Worm (Caenorhabditis elegans) whole organism, L4 larva: ENCODE results near the gene F37C12.18.

Source experiments
- R02D3.7 ChIP-seq: fragments of 150-350 bp; sonication (generic microtip); optimal IDR thresholded peaks from 3 replicates; lab custom pipeline; 2014; ENCODE audit warnings: missing biosample characterization, missing genetic modification characterization
- T20F7.1 ChIP-seq: fragments of 200-800 bp; sonication (Bioruptor generic); optimal IDR thresholded peaks from 2 replicates; lab custom pipeline; 2018; ENCODE audit warnings: mild to moderate bottlenecking, missing genetic modification characterization, missing compliant biosample characterization
- T26A8.4 ChIP-seq: fragments of 200-800 bp; sonication (Bioruptor generic); IDR thresholded peaks from 2 replicates; pipeline ENCODE4 v1.3.6; 2022; ENCODE audit warnings: missing genetic modification characterization, missing compliant biosample characterization
- Y5F2A.4 ChIP-seq: fragments of 200-800 bp; sonication (Bioruptor generic); optimal IDR thresholded peaks from 2 replicates; lab custom pipeline; 2018; ENCODE audit warnings: mild to moderate bottlenecking, missing genetic modification characterization, missing compliant biosample characterization
- ZK546.5 ChIP-seq, 2 experiments: sonication (generic microtip); optimal IDR thresholded peaks; 2 replicates each; lab custom pipeline; 2017; ENCODE audit warnings: missing biosample characterization in 2 of 2, missing genetic modification characterization in 2 of 2
- aha-1 ChIP-seq: fragments of 150-350 bp; peaks from one replicate; lab custom pipeline; 2014; ENCODE audit warnings: missing biosample characterization, missing genetic modification characterization
- arid-1 ChIP-seq: fragments of 200-800 bp; sonication (Bioruptor generic); conservative IDR thresholded peaks from 2 replicates; pipeline ENCODE4 v1.3.6; 2022; ENCODE audit warnings: missing genetic modification reagents, missing genetic modification characterization, missing compliant biosample characterization
- ceh-20 ChIP-seq: fragments of 200-800 bp; sonication (Bioruptor generic); IDR thresholded peaks from 2 replicates; pipeline ENCODE4 v1.3.6; 2022; ENCODE audit warnings: missing genetic modification reagents, missing genetic modification characterization, missing compliant biosample characterization
- ceh-32 ChIP-seq: sonication (generic microtip); optimal IDR thresholded peaks from 2 replicates; lab custom pipeline; 2016; ENCODE audit warnings: mild to moderate bottlenecking, missing genetic modification characterization, missing compliant biosample characterization; ENCODE audit not compliant: poor library complexity
- ctbp-1 ChIP-seq: fragments of 200-800 bp; sonication (Bioruptor generic); IDR thresholded peaks from 2 replicates; pipeline ENCODE4 v1.3.6; 2022; ENCODE audit warnings: missing genetic modification reagents, missing genetic modification characterization, missing compliant biosample characterization
- dmd-6 ChIP-seq: fragments of 200-800 bp; sonication (Bioruptor generic); IDR thresholded peaks from 2 replicates; pipeline ENCODE4 v1.3.6; 2022; ENCODE audit warnings: missing genetic modification reagents, missing genetic modification characterization, missing compliant biosample characterization
- dpl-1 ChIP-seq: fragments of 150-350 bp; optimal IDR thresholded peaks from 2 replicates; lab custom pipeline; 2014; ENCODE audit warnings: missing biosample characterization, missing genetic modification reagents, missing genetic modification characterization
- duxl-1 ChIP-seq: sonication (generic microtip); optimal IDR thresholded peaks from 2 replicates; lab custom pipeline; 2016; ENCODE audit warnings: mild to moderate bottlenecking, missing genetic modification characterization, moderate library complexity, missing compliant biosample characterization; ENCODE audit not compliant: poor library complexity
- dve-1 ChIP-seq: sonication (generic microtip); optimal IDR thresholded peaks from 2 replicates; lab custom pipeline; 2017; ENCODE audit warnings: antibody characterized with exemption, mild to moderate bottlenecking, missing genetic modification characterization, missing compliant biosample characterization; ENCODE audit not compliant: insufficient read depth
- fos-1 ChIP-seq: fragments of 150-350 bp; optimal IDR thresholded peaks from 2 replicates; lab custom pipeline; 2014; ENCODE audit warnings: missing biosample characterization, missing genetic modification characterization
- hlh-11 ChIP-seq: fragments of 200-800 bp; sonication (Bioruptor generic); optimal IDR thresholded peaks from 2 replicates; lab custom pipeline; 2018; ENCODE audit warnings: mild to moderate bottlenecking, missing genetic modification characterization, missing compliant biosample characterization
- hmg-1.1 ChIP-seq: fragments of 200-800 bp; sonication (Bioruptor generic); IDR thresholded peaks from 2 replicates; pipeline ENCODE4 v1.3.6; 2022; ENCODE audit warnings: missing genetic modification reagents, missing genetic modification characterization, missing compliant biosample characterization
- jun-1 ChIP-seq: fragments of 150-350 bp; optimal IDR thresholded peaks from 2 replicates; lab custom pipeline; 2014; ENCODE audit warnings: missing biosample characterization, missing genetic modification reagents, missing genetic modification characterization
- lim-7 ChIP-seq: fragments of 200-800 bp; sonication (Bioruptor generic); IDR thresholded peaks from 2 replicates; pipeline ENCODE4 v1.3.6; 2022; ENCODE audit warnings: missing genetic modification characterization, missing compliant biosample characterization
- lin-1 ChIP-seq: fragments of 200-800 bp; sonication (Bioruptor generic); IDR thresholded peaks from 2 replicates; pipeline ENCODE4 v1.3.6; 2022; ENCODE audit warnings: missing genetic modification reagents, missing genetic modification characterization, missing compliant biosample characterization
- lin-15B ChIP-seq: fragments of 150-350 bp; sonication (generic microtip); optimal IDR thresholded peaks from 3 replicates; lab custom pipeline; 2014; ENCODE audit warnings: missing biosample characterization, missing genetic modification characterization
- lin-38 ChIP-seq: fragments of 200-800 bp; sonication (Bioruptor generic); IDR thresholded peaks from 2 replicates; pipeline ENCODE4 v1.3.6; 2022; ENCODE audit warnings: missing genetic modification reagents, missing genetic modification characterization, missing compliant biosample characterization
- lir-3 ChIP-seq: sonication (generic microtip); optimal IDR thresholded peaks from 2 replicates; lab custom pipeline; 2016; ENCODE audit warnings: mild to moderate bottlenecking, missing genetic modification characterization, missing compliant biosample characterization
- lsy-2 ChIP-seq, 2 experiments: fragments of 150-350 bp in 1 of 2; sonication (generic microtip) in 1 of 2; optimal IDR thresholded peaks; 2 replicates each; lab custom pipeline; 2014 to 2017; ENCODE audit warnings: missing biosample characterization in 2 of 2, missing genetic modification characterization in 2 of 2
- madf-5 ChIP-seq, 2 experiments: fragments of 200-800 bp; sonication (Bioruptor generic); IDR thresholded peaks; 2 replicates each; pipeline ENCODE4 v1.3.6; 2022; ENCODE audit warnings: missing compliant biosample characterization in 2 of 2, missing genetic modification characterization in 2 of 2
- mdl-1 ChIP-seq, 2 experiments: fragments of 150-350 bp in 1 of 2; sonication (generic microtip) in 1 of 2; optimal IDR thresholded peaks; 2 replicates each; lab custom pipeline; 2014 to 2017; ENCODE audit warnings: missing biosample characterization in 2 of 2, missing genetic modification characterization in 2 of 2
- mep-1 ChIP-seq: fragments of 150-350 bp; sonication (generic microtip); optimal IDR thresholded peaks from 3 replicates; lab custom pipeline; 2014; ENCODE audit warnings: missing biosample characterization, missing genetic modification characterization
- mes-2 ChIP-seq: sonication (generic microtip); optimal IDR thresholded peaks from 2 replicates; lab custom pipeline; 2016; ENCODE audit warnings: missing genotype, mild to moderate bottlenecking, missing genetic modification characterization, missing compliant biosample characterization; ENCODE audit not compliant: poor library complexity, severe bottlenecking
- mxl-2 ChIP-seq: fragments of 200-800 bp; sonication (Bioruptor generic); conservative IDR thresholded peaks from 2 replicates; pipeline ENCODE4 v1.3.6; 2022; ENCODE audit warnings: missing genetic modification reagents, missing genetic modification characterization, missing compliant biosample characterization
- nhr-25 ChIP-seq: sonication (generic microtip); optimal IDR thresholded peaks from 2 replicates; lab custom pipeline; 2017; ENCODE audit warnings: missing genetic modification characterization, mild to moderate bottlenecking, missing compliant biosample characterization, antibody characterized with exemption, moderate library complexity, borderline replicate concordance; ENCODE audit not compliant: insufficient read depth
- nhr-76 ChIP-seq: fragments of 150-350 bp; optimal IDR thresholded peaks from 2 replicates; lab custom pipeline; 2014; ENCODE audit warnings: missing biosample characterization, missing genetic modification characterization
- nhr-77 ChIP-seq: fragments of 150-350 bp; optimal IDR thresholded peaks from 2 replicates; lab custom pipeline; 2014; ENCODE audit warnings: missing biosample characterization, missing genetic modification characterization
- pha-4 ChIP-seq, 2 experiments: fragments of 150-350 bp in 1 of 2; fragments of 200-800 bp in 1 of 2; sonication (Bioruptor generic) in 1 of 2; IDR thresholded peaks in 1 of 2; optimal IDR thresholded peaks in 1 of 2; 2 replicates each; pipeline versions ENCODE4 v1.3.6 to Lab custom; 2014 to 2022; ENCODE audit warnings: missing genetic modification characterization in 2 of 2, missing genetic modification reagents in 2 of 2, missing biosample characterization in 1 of 2, missing compliant biosample characterization in 1 of 2
- set-16 ChIP-seq: fragments of 200-800 bp; sonication (Bioruptor generic); IDR thresholded peaks from 2 replicates; pipeline ENCODE4 v1.3.6; 2022; ENCODE audit warnings: missing genetic modification reagents, missing genetic modification characterization, missing compliant biosample characterization
- snpc-1.2 ChIP-seq: fragments of 200-800 bp; sonication (Bioruptor generic); IDR thresholded peaks from 2 replicates; pipeline ENCODE4 v1.3.6; 2022; ENCODE audit warnings: missing genetic modification reagents, missing genetic modification characterization, missing compliant biosample characterization
- snpc-4 ChIP-seq: fragments of 150-350 bp; optimal IDR thresholded peaks from 2 replicates; lab custom pipeline; 2014; ENCODE audit warnings: missing biosample characterization, missing genetic modification characterization
- spr-1 ChIP-seq: sonication (generic microtip); optimal IDR thresholded peaks from 2 replicates; lab custom pipeline; 2016; ENCODE audit warnings: mild to moderate bottlenecking, missing genetic modification characterization, missing compliant biosample characterization
- unc-39 ChIP-seq: sonication (generic microtip); optimal IDR thresholded peaks from 2 replicates; lab custom pipeline; 2017; ENCODE audit warnings: missing biosample characterization, missing genetic modification characterization
- unc-62 ChIP-seq, 3 experiments: fragments of 150-350 bp in 1 of 3; sonication (generic microtip); optimal IDR thresholded peaks in 2 of 3; peaks in 1 of 3; 1 replicate in 1 of 3; 2 replicates in 2 of 3; lab custom pipeline; 2014 to 2017; ENCODE audit warnings: missing biosample characterization in 3 of 3, missing genetic modification characterization in 3 of 3, missing genetic modification reagents in 3 of 3, missing genotype in 1 of 3
- zfp-3 ChIP-seq: fragments of 200-800 bp; sonication (Bioruptor generic); conservative IDR thresholded peaks from 2 replicates; pipeline ENCODE4 v1.3.6; 2022; ENCODE audit warnings: missing genetic modification reagents, missing genetic modification characterization, missing compliant biosample characterization

F37C12.18 gene

DNA sequence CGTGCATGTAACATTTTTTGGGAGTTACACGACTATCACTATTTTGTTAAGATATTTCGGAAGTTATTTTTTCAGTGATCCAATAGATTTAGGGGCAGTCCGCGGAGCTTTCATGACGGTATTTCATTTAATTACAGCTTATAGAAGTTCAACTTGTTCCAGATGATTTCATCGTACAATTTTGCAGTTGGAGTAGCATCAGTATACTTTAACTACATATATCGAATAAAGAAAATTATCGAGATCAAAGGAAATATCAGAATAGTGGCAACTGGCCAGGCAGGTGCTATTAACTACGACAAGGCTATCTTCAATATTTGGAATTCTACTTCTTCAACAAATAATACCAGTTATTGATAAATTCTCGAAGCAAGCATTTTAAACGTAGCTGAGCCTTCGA is 16.7 kb downstream of the F37C12.18 start (continued):
- TF ChIP-seq pha-4 (GFP tag; IDR thresholded peaks at IDR 0.05; lab: Robert Waterston, UW) (peak; percentile 16; the same call in 1 of the 2 replicates), pha-4 (tag; optimal IDR thresholded peaks at IDR 0.05; lab: Kevin White, UChicago) (no peak), lin-38 (peak; percentile 48)

DNA sequence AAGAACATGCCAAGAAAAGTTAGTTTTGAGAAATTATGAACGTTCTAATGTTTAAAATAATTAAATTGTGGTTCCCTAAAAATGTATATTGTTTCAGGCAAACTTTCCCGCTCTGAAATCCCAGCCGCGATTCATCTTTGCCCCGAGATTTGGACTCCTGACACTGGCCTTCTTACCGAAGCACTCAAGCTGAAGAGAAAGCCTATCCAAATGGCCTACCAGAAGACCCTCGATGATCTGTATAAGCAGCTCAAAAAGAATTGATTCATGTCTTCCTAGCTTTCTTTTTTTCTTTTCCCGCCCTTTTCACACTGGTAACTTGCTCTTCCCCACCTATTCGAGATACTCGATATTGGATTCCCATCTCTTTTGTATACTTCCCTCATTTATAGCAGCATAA is 25.1 kb downstream of the F37C12.18 start:
- TF ChIP-seq unc-62 (GFP tag; optimal IDR thresholded peaks at IDR 0.05 in 1 of 2; lab: Kevin White, UChicago) (peak in 1 of 2 experiments; percentile 90), unc-62 (tag; optimal IDR thresholded peaks at IDR 0.05; lab: Kevin White, UChicago) (no peak), hlh-11 (no peak), ctbp-1 (no peak), lir-3 (tag; lab: Kevin White, UChicago) (no peak), set-16 (GFP tag; lab: Robert Waterston, UW) (no peak), dpl-1 (GFP tag; lab: Kevin White, UChicago) (no peak), aha-1 (peak; percentile 81)

DNA sequence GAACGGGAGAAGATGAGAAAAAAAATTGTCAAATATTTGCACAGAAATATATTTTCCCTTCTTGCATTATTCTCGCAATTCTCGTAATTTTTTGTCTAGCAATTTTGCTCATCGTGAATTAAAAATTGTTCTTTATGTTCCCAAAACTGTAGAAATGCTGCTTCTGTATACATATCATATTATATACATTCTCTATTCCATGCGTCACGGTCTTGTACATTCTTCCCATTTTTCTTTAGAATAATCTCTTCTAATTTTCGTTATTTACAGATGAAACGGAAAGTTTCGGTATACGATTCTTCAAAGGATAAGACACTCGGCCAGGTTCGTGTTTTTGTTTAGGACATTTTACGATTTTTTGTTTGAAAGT is 27.7 kb downstream of the F37C12.18 start, which contains the start of gene acs-4:
Gene acs-4 (plus strand): TSS at position 271 of the 370 bp plus-strand sequence.
- TF ChIP-seq unc-62 (GFP tag; optimal IDR thresholded peaks at IDR 0.05 in 1 of 2; lab: Kevin White, UChicago) (peak in 1 of 2 experiments; percentile 53), unc-62 (tag; optimal IDR thresholded peaks at IDR 0.05; lab: Kevin White, UChicago) (no peak), mdl-1 (tag; optimal IDR thresholded peaks at IDR 0.05; lab: Kevin White, UChicago) (no peak)

- TF ChIP-seq fos-1 (tag; lab: Kevin White, UChicago) (no peak), mep-1 (tag; lab: Kevin White, UChicago) (peak; percentile 76), ceh-32 (tag; lab: Kevin White, UChicago) (no peak), T20F7.1 (GFP tag; lab: Kevin White, UChicago) (peak; percentile 19), mxl-2 (GFP tag; lab: Robert Waterston, UW) (no peak), dpl-1 (GFP tag; lab: Kevin White, UChicago) (peak; percentile 2), zfp-3 (GFP tag; lab: Robert Waterston, UW) (no peak), mes-2 (tag; lab: Kevin White, UChicago) (peak; percentile 51), nhr-77 (tag; lab: Kevin White, UChicago) (no peak), lin-38 (no peak), R02D3.7 (tag; lab: Kevin White, UChicago) (no peak), spr-1 (no peak), nhr-76 (tag; lab: Kevin White, UChicago) (no peak), mdl-1 (tag; optimal IDR thresholded peaks at IDR 0.05; lab: Kevin White, UChicago) (peak in 1 of 2 experiments; percentile 41), ceh-20 (no peak), Y5F2A.4 (no peak), T26A8.4 (GFP tag; lab: Robert Waterston, UW) (no peak), lin-15B (tag; lab: Kevin White, UChicago) (no peak), arid-1 (GFP tag; lab: Robert Waterston, UW) (no peak), madf-5 (GFP tag; IDR thresholded peaks at IDR 0.05; lab: Robert Waterston, UW) (no peak), dve-1 (tag; lab: Kevin White, UChicago) (peak; percentile 12), lin-1 (GFP tag; lab: Robert Waterston, UW) (0 out of 2 replicates have a peak, but pooled peaks have one; percentile 37), lsy-2 (tag; optimal IDR thresholded peaks at IDR 0.05; lab: Kevin White, UChicago) (peak in 1 of 2 experiments; percentile 57), snpc-1.2 (GFP tag; lab: Robert Waterston, UW) (no peak), dmd-6 (GFP tag; lab: Robert Waterston, UW) (peak; percentile 45), duxl-1 (tag; lab: Kevin White, UChicago) (no peak), nhr-25 (no peak), ZK546.5 (tag; optimal IDR thresholded peaks at IDR 0.05; lab: Kevin White, UChicago) (no peak), unc-62 (GFP tag; optimal IDR thresholded peaks at IDR 0.05 in 1 of 2; lab: Kevin White, UChicago) (no peak), unc-62 (tag; optimal IDR thresholded peaks at IDR 0.05; lab: Kevin White, UChicago) (no peak), lir-3 (tag; lab: Kevin White, UChicago) (no peak), snpc-4 (tag; lab: Kevin White, UChicago) (no peak), unc-39 (tag; lab: Kevin White, UChicago) (no peak), hmg-1.1 (GFP tag; lab: Robert Waterston, UW) (peak; percentile 80), lim-7 (GFP tag; lab: Robert Waterston, UW) (no peak), jun-1 (peak; percentile 2)
Measured at ce11 chrIII:7166664-7167567, 28.3 kb downstream of the F37C12.18 start.
